Worm (Caenorhabditis elegans) whole organism, mixed stage, embryonic: Measurements from ENCODE around the gene Y45G5AM.9.

Experiments
- mab-5 ChIP-seq: fragments of 150-350 bp; optimal IDR thresholded peaks from 2 replicates; lab custom pipeline; 2014; ENCODE audit warnings: missing biosample characterization, missing genetic modification characterization
- nhr-12 ChIP-seq: fragments of 150-350 bp; optimal IDR thresholded peaks from 2 replicates; lab custom pipeline; 2014; ENCODE audit warnings: missing biosample characterization, missing genetic modification characterization
- ztf-11 ChIP-seq: fragments of 150-350 bp; optimal IDR thresholded peaks from 2 replicates; lab custom pipeline; 2014; ENCODE audit warnings: missing biosample characterization, missing genetic modification characterization

DNA sequence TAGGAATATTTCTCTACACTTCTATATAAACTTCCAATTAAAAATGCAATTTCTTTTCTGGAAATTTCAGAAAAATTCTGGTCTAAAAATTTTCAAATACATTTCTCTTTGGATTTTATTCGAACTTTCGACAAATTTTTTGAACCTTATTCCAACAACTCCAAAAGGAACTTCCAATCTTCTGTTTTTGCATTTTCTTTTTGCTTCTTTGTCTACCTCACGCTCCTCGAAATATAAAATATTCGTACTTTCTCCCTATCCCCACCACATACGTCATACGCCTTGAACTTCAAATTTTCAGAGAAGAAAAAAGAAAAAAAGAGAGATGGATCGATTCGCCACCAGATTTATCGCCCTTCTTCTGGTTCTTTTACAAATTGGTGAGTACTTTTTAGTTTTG lies 24.9 kb upstream of the Y45G5AM.9 start, which contains the start of gene nlp-9:
- no peak for TF ChIP-seq ztf-11 (tag; lab: Kevin White, UChicago)
- no peak for TF ChIP-seq nhr-12
- no peak for TF ChIP-seq mab-5 (tag; lab: Kevin White, UChicago)
